Fruit fly (Drosophila melanogaster): ENCODE results near the gene CG4768.

Gene CG4768

dm6 chrX:16772882-16773827 lies 18.8 kb upstream of the CG4768 start (continued):
- peak; percentile 7; the same call in 1 of the 3 replicates for TF ChIP-seq z (GFP tag; IDR thresholded peaks at IDR 0.05)
- TF ChIP-seq CG7357 (GFP tag; IDR thresholded peaks at IDR 0.05): peak; percentile 39; the same call in 1 of the 3 replicates
- no peak for TF ChIP-seq CG12942 (GFP tag; optimal IDR thresholded peaks at IDR 0.05)
- peak; percentile 76 for TF ChIP-seq CG4404 (GFP tag; IDR thresholded peaks at IDR 0.05)
- TF ChIP-seq Lhr (GFP tag; optimal IDR thresholded peaks at IDR 0.05): no peak
- no peak for TF ChIP-seq CG16813 (GFP tag; IDR thresholded peaks at IDR 0.05; ENCODE audit: partially characterized antibody)
- TF ChIP-seq CG6854 (GFP tag; optimal IDR thresholded peaks at IDR 0.05): no peak
- 0 out of 3 replicates have a peak, but pooled peaks have one; percentile 16 for TF ChIP-seq Mrtf (GFP tag; IDR thresholded peaks at IDR 0.05)
- TF ChIP-seq stc (GFP tag; IDR thresholded peaks at IDR 0.05): peak; percentile 73
- TF ChIP-seq dmrt99B (tag; optimal IDR thresholded peaks at IDR 0.05): peak; percentile 61
- TF ChIP-seq CG12769 (tag; optimal IDR thresholded peaks at IDR 0.05): no peak
- TF ChIP-seq CG7928 (GFP tag; optimal IDR thresholded peaks at IDR 0.05): no peak
- no peak for TF ChIP-seq zen2 (GFP tag; IDR thresholded peaks at IDR 0.05; ENCODE audit: partially characterized antibody)
- peak; percentile 42 for TF ChIP-seq lilli (GFP tag; optimal IDR thresholded peaks at IDR 0.05)
- TF ChIP-seq luna (GFP tag; optimal IDR thresholded peaks at IDR 0.05): no peak
- TF ChIP-seq dysf (GFP tag; IDR thresholded peaks at IDR 0.05): peak; percentile 73; the same call in 2 of the 3 replicates
- TF ChIP-seq CG43689 (GFP tag; IDR thresholded peaks at IDR 0.05): no peak
- TF ChIP-seq CG7271 (tag; optimal IDR thresholded peaks at IDR 0.05): no peak

dm6 chrX:16774201-16775061 lies 17.5 kb upstream of the CG4768 start:
- peak; percentile 14 for TF ChIP-seq dmrt11E (tag; optimal IDR thresholded peaks at IDR 0.05)
- TF ChIP-seq E2f1 (GFP tag; IDR thresholded peaks at IDR 0.05): no peak
- peak; percentile 95 for TF ChIP-seq twi (tag; optimal IDR thresholded peaks at IDR 0.05)
- TF ChIP-seq CG1603 (tag; optimal IDR thresholded peaks at IDR 0.05): no peak
- TF ChIP-seq cwo (GFP tag; optimal IDR thresholded peaks at IDR 0.05): no peak
- peak; percentile 67 for TF ChIP-seq sens (GFP tag)
- TF ChIP-seq Nf-YB (GFP tag; optimal IDR thresholded peaks at IDR 0.05): no peak
- no peak for TF ChIP-seq Fer2 (tag; optimal IDR thresholded peaks at IDR 0.05)
- peak in 1 of 3 experiments; percentile 1 for TF ChIP-seq lola (GFP tag; optimal IDR thresholded peaks at IDR 0.05)
- no peak for TF ChIP-seq Drgx (GFP tag; IDR thresholded peaks at IDR 0.05)
- TF ChIP-seq CG14014 (GFP tag; IDR thresholded peaks at IDR 0.05): no peak
- TF ChIP-seq CrebB (tag; optimal IDR thresholded peaks at IDR 0.05): no peak
- TF ChIP-seq CG6272 (GFP tag; IDR thresholded peaks at IDR 0.05): no peak
- TF ChIP-seq CG8388 (GFP tag; optimal IDR thresholded peaks at IDR 0.05): peak; percentile 97
- no peak for TF ChIP-seq knrl (GFP tag; IDR thresholded peaks at IDR 0.05; ENCODE audit: partially characterized antibody)
- no peak for TF ChIP-seq Dref (GFP tag; IDR thresholded peaks at IDR 0.05)
- no peak for TF ChIP-seq Scr (GFP tag; IDR thresholded peaks at IDR 0.05; ENCODE audit: partially characterized antibody)
- TF ChIP-seq CG2199 (GFP tag; IDR thresholded peaks at IDR 0.05): peak; percentile 12; the same call in 1 of the 3 replicates
- no peak for TF ChIP-seq C15 (GFP tag; IDR thresholded peaks at IDR 0.05)
- no peak for TF ChIP-seq Dp (GFP tag; optimal IDR thresholded peaks at IDR 0.05)
- no peak for TF ChIP-seq D (optimal IDR thresholded peaks at IDR 0.05)
- TF ChIP-seq D (GFP tag; optimal IDR thresholded peaks at IDR 0.05): no peak
- no peak for TF ChIP-seq danr (GFP tag; IDR thresholded peaks at IDR 0.05)
- no peak for TF ChIP-seq CG3838 (GFP tag; optimal IDR thresholded peaks at IDR 0.05)
- TF ChIP-seq dysf (GFP tag; IDR thresholded peaks at IDR 0.05): no peak
- TF ChIP-seq Hmr (GFP tag; optimal IDR thresholded peaks at IDR 0.05): no peak
- no peak for TF ChIP-seq sima (GFP tag; optimal IDR thresholded peaks at IDR 0.05)
- TF ChIP-seq zf30C (GFP tag; optimal IDR thresholded peaks at IDR 0.05): no peak
- no peak for TF ChIP-seq CG3163 (GFP tag; optimal IDR thresholded peaks at IDR 0.05)

Data from whole organism, embryonic.